Worm (Caenorhabditis elegans): ENCODE results near the gene lin-56.

DNA sequence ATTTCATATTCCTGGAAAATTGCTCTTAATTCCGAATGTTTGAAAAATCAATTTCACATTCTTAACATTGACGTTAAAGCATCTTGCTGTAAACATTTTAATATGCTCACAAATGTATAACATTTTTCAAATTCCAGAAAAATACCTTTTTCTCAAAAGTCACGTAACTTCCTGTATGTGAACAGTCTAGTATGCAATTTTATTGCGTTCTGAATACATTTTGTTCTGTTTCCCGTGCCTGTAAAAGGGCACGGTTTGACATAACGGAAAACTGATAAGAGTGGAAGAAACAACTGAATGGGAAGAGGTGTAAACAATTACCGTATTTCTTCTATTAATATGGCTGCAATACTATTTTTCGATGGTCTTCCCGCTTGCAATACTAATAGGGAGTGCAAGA is 33.1 kb downstream of the lin-56 start:
- no peak for TF ChIP-seq F13H6.1 (tag; optimal IDR thresholded peaks at IDR 0.05)
- no peak for TF ChIP-seq mab-5 (tag; optimal IDR thresholded peaks at IDR 0.05)
- TF ChIP-seq mdl-1 (tag; optimal IDR thresholded peaks at IDR 0.05) = no peak
- TF ChIP-seq ztf-11 (tag; optimal IDR thresholded peaks at IDR 0.05) = no peak
- TF ChIP-seq sem-4 (tag; optimal IDR thresholded peaks at IDR 0.05) = no peak

Measured in whole organism, L2 larva.